Worm (Caenorhabditis elegans) whole organism, L2 larva: ENCODE results near the gene dkf-2.

Experiments
- C34F6.9 ChIP-seq: fragments of 150-350 bp; optimal IDR thresholded peaks from 2 replicates; lab custom pipeline; 2014; ENCODE audit warnings: missing biosample characterization, missing genetic modification characterization
- Y55F3AM.14 ChIP-seq: fragments of 200-800 bp; sonication (Bioruptor generic); optimal IDR thresholded peaks from 2 replicates; lab custom pipeline; 2018; ENCODE audit warnings: mild to moderate bottlenecking, missing genetic modification characterization, missing compliant biosample characterization
- alr-1 ChIP-seq: fragments of 150-350 bp; optimal IDR thresholded peaks from 2 replicates; lab custom pipeline; 2014; ENCODE audit warnings: missing biosample characterization, missing genetic modification characterization
- aly-2 ChIP-seq: fragments of 150-350 bp; optimal IDR thresholded peaks from 2 replicates; lab custom pipeline; 2014; ENCODE audit warnings: missing biosample characterization, missing genetic modification characterization
- ama-1 ChIP-seq: fragments of 150-350 bp; optimal IDR thresholded peaks from 2 replicates; lab custom pipeline; 2018; ENCODE audit warnings: inconsistent platforms
- blmp-1 ChIP-seq: sonication (generic microtip); optimal IDR thresholded peaks from 2 replicates; lab custom pipeline; 2017; ENCODE audit warnings: missing genetic modification characterization, mild to moderate bottlenecking, missing compliant biosample characterization, antibody characterized with exemption, moderate library complexity; ENCODE audit not compliant: insufficient read depth
- ceh-82 ChIP-seq: fragments of 150-350 bp; optimal IDR thresholded peaks from 2 replicates; lab custom pipeline; 2014; ENCODE audit warnings: missing biosample characterization, missing genetic modification characterization
- egl-27 ChIP-seq: sonication (generic microtip); optimal IDR thresholded peaks from 3 replicates; lab custom pipeline; 2017; ENCODE audit warnings: missing biosample characterization, missing genetic modification reagents, missing genetic modification characterization
- elt-3 ChIP-seq: sonication (generic microtip); optimal IDR thresholded peaks from 2 replicates; lab custom pipeline; 2017; ENCODE audit warnings: missing biosample characterization, missing genetic modification characterization
- lin-11 ChIP-seq: fragments of 150-350 bp; sonication (generic microtip); optimal IDR thresholded peaks from 2 replicates; lab custom pipeline; 2014; ENCODE audit warnings: missing biosample characterization, missing genetic modification characterization, inconsistent platforms, mixed read lengths
- lin-13 ChIP-seq: fragments of 150-350 bp; optimal IDR thresholded peaks from 2 replicates; lab custom pipeline; 2014; ENCODE audit warnings: missing biosample characterization, missing genetic modification reagents, missing genetic modification characterization
- lin-39 ChIP-seq: fragments of 150-350 bp; optimal IDR thresholded peaks from 2 replicates; lab custom pipeline; 2014; ENCODE audit warnings: missing biosample characterization, missing genetic modification reagents, missing genetic modification characterization
- lsy-2 ChIP-seq, 2 experiments: fragments of 150-350 bp in 1 of 2; sonication (generic microtip) in 1 of 2; optimal IDR thresholded peaks; 2 replicates each; lab custom pipeline; 2014 to 2017; ENCODE audit warnings: missing biosample characterization in 2 of 2, missing genetic modification characterization in 2 of 2
- mbf-1 ChIP-seq: sonication (generic microtip); optimal IDR thresholded peaks from 2 replicates; lab custom pipeline; 2017; ENCODE audit warnings: missing biosample characterization, missing genetic modification characterization
- mdl-1 ChIP-seq, 2 experiments: fragments of 150-350 bp in 1 of 2; sonication (generic microtip) in 1 of 2; optimal IDR thresholded peaks; 2 replicates each; lab custom pipeline; 2017; ENCODE audit warnings: missing biosample characterization in 2 of 2, missing genetic modification characterization in 2 of 2
- nhr-11 ChIP-seq: fragments of 150-350 bp; optimal IDR thresholded peaks from 2 replicates; lab custom pipeline; 2014; ENCODE audit warnings: missing biosample characterization, missing genetic modification characterization
- nhr-12 ChIP-seq: fragments of 150-350 bp; optimal IDR thresholded peaks from 2 replicates; lab custom pipeline; 2014; ENCODE audit warnings: missing biosample characterization, missing genetic modification characterization
- nhr-129 ChIP-seq: fragments of 150-350 bp; optimal IDR thresholded peaks from 2 replicates; lab custom pipeline; 2014; ENCODE audit warnings: missing biosample characterization, missing genetic modification characterization
- nhr-21 ChIP-seq: fragments of 150-350 bp; optimal IDR thresholded peaks from 2 replicates; lab custom pipeline; 2014; ENCODE audit warnings: missing biosample characterization, missing genetic modification characterization
- nhr-23 ChIP-seq: fragments of 150-350 bp; optimal IDR thresholded peaks from 2 replicates; lab custom pipeline; 2014; ENCODE audit warnings: missing biosample characterization, missing genetic modification reagents, missing genetic modification characterization
- nhr-237 ChIP-seq: fragments of 150-350 bp; optimal IDR thresholded peaks from 2 replicates; lab custom pipeline; 2014; ENCODE audit warnings: missing biosample characterization, missing genetic modification characterization
- nhr-77 ChIP-seq: fragments of 150-350 bp; optimal IDR thresholded peaks from 2 replicates; lab custom pipeline; 2014; ENCODE audit warnings: missing biosample characterization, missing genetic modification characterization
- sem-4 ChIP-seq: fragments of 150-350 bp; optimal IDR thresholded peaks from 2 replicates; lab custom pipeline; 2014; ENCODE audit warnings: missing biosample characterization, missing genetic modification reagents, missing genetic modification characterization
- sma-3 ChIP-seq: sonication (generic microtip); optimal IDR thresholded peaks from 2 replicates; lab custom pipeline; 2016; ENCODE audit warnings: missing genetic modification reagents, missing genetic modification characterization, missing compliant biosample characterization
- sma-9 ChIP-seq, 2 experiments: fragments of 150-350 bp in 1 of 2; sonication (generic microtip) in 1 of 2; optimal IDR thresholded peaks; 2 replicates each; lab custom pipeline; 2014 to 2016; ENCODE audit warnings: missing genetic modification characterization in 2 of 2, mild to moderate bottlenecking in 1 of 2, missing biosample characterization in 1 of 2, missing compliant biosample characterization in 1 of 2, missing genetic modification reagents in 1 of 2, moderate library complexity in 1 of 2
- unc-39 ChIP-seq: fragments of 150-350 bp; optimal IDR thresholded peaks from 2 replicates; lab custom pipeline; 2014; ENCODE audit warnings: missing biosample characterization, missing genetic modification characterization
- unc-62 ChIP-seq: fragments of 150-350 bp; optimal IDR thresholded peaks from 2 replicates; lab custom pipeline; 2014; ENCODE audit warnings: missing biosample characterization, missing genetic modification reagents, missing genetic modification characterization
- ztf-1 ChIP-seq: fragments of 200-800 bp; sonication (Bioruptor generic); conservative IDR thresholded peaks from 2 replicates; pipeline ENCODE4 v1.3.6; 2022; ENCODE audit warnings: missing genetic modification characterization, missing compliant biosample characterization
- ztf-11 ChIP-seq: sonication (generic microtip); optimal IDR thresholded peaks from 2 replicates; lab custom pipeline; 2017; ENCODE audit warnings: missing biosample characterization, missing genetic modification characterization

dkf-2 gene

ce11 chrV:16832865-16833264, 85.4 kb downstream of the dkf-2 start, which contains the start of gene phy-3:
Gene phy-3, plus strand, starts transcription at chrV:16833165.
- no peak for TF ChIP-seq ama-1 (lab: Kevin White, UChicago)
- TF ChIP-seq lsy-2 (tag; optimal IDR thresholded peaks at IDR 0.05; lab: Kevin White, UChicago), result no peak
- no peak for TF ChIP-seq mbf-1
- no peak for TF ChIP-seq sma-3 (GFP tag; lab: Kevin White, UChicago)
- TF ChIP-seq ztf-11 (tag; lab: Kevin White, UChicago), result no peak
- no peak for TF ChIP-seq sem-4 (tag; lab: Kevin White, UChicago)
- no peak for TF ChIP-seq alr-1
- no peak for TF ChIP-seq ceh-82 (tag; lab: Kevin White, UChicago)
- TF ChIP-seq ztf-1 (GFP tag; lab: Robert Waterston, UW), result no peak
- TF ChIP-seq mdl-1 (tag; optimal IDR thresholded peaks at IDR 0.05; lab: Kevin White, UChicago), result no peak
- TF ChIP-seq nhr-21 (tag; lab: Kevin White, UChicago), result no peak
- no peak for TF ChIP-seq C34F6.9 (tag; lab: Kevin White, UChicago)
- no peak for TF ChIP-seq nhr-23 (tag; lab: Kevin White, UChicago)
- no peak for TF ChIP-seq nhr-77 (tag; lab: Kevin White, UChicago)
- TF ChIP-seq lin-11, result no peak

- TF ChIP-seq lin-39 (tag; lab: Kevin White, UChicago) (no peak), egl-27 (tag; lab: Kevin White, UChicago) (no peak), sem-4 (tag; lab: Kevin White, UChicago) (no peak), lin-13 (no peak), alr-1 (no peak), nhr-129 (no peak)
- TF ChIP-seq, all 48 proteins: peak for 0
Measured at ce11 chrV:16833672-16834071, 86.2 kb downstream of the dkf-2 start.

ce11 chrV:16834989-16835388, 87.6 kb downstream of the dkf-2 start, which contains the start of gene tni-3:
Gene tni-3, minus strand, starts transcription at chrV:16835128.
- TF ChIP-seq nhr-237 (tag; lab: Kevin White, UChicago) (no peak), ztf-11 (tag; lab: Kevin White, UChicago) (no peak), blmp-1 (tag; lab: Kevin White, UChicago) (no peak), ama-1 (lab: Kevin White, UChicago) (no peak), ceh-82 (tag; lab: Kevin White, UChicago) (no peak), Y55F3AM.14 (no peak), nhr-77 (tag; lab: Kevin White, UChicago) (no peak), alr-1 (no peak), lin-13 (no peak)

ce11 chrV:16836100-16836499, 88.7 kb downstream of the dkf-2 start:
- no peak for TF ChIP-seq aly-2 (tag; lab: Kevin White, UChicago)
- no peak for TF ChIP-seq sem-4 (tag; lab: Kevin White, UChicago)
- no peak for TF ChIP-seq nhr-12 (tag; lab: Kevin White, UChicago)
- no peak for TF ChIP-seq C34F6.9 (tag; lab: Kevin White, UChicago)
- no peak for TF ChIP-seq elt-3 (tag; lab: Kevin White, UChicago)
- no peak for TF ChIP-seq sma-9 (GFP tag; optimal IDR thresholded peaks at IDR 0.05; lab: Kevin White, UChicago)
- no peak for TF ChIP-seq sma-9 (tag; optimal IDR thresholded peaks at IDR 0.05; lab: Kevin White, UChicago)
- TF ChIP-seq nhr-11 (tag; lab: Kevin White, UChicago), result no peak
- TF ChIP-seq unc-39 (tag; lab: Kevin White, UChicago), result no peak
- TF ChIP-seq ztf-11 (tag; lab: Kevin White, UChicago), result no peak
- TF ChIP-seq egl-27 (tag; lab: Kevin White, UChicago), result no peak
- no peak for TF ChIP-seq ceh-82 (tag; lab: Kevin White, UChicago)
- no peak for TF ChIP-seq nhr-23 (tag; lab: Kevin White, UChicago)
- no peak for TF ChIP-seq unc-62 (GFP tag; lab: Kevin White, UChicago)
- no peak for TF ChIP-seq alr-1
